Worm (Caenorhabditis elegans): ENCODE results near the gene mdt-27.

- TF ChIP-seq aha-1 (tag) (no peak), lin-29 (GFP tag; IDR thresholded peaks at IDR 0.05) (no peak), ceh-28 (tag; optimal IDR thresholded peaks at IDR 0.05) (no peak), Y105C5A.15 (GFP tag; IDR thresholded peaks at IDR 0.05) (no peak), dmd-8 (GFP tag; IDR thresholded peaks at IDR 0.05) (no peak)
Observed at ce11 chrV:9220444-9220843, 7.0 kb upstream of the mdt-27 start.

Measured in whole organism, L4 larva.